Fruit fly (Drosophila melanogaster) whole organism, embryonic: Measurements from ENCODE around the gene Glyat.
A peak's percentile ranks its signal among the peaks of the same experiment; 100 is the strongest.

Experiments
- Atf-2 ChIP-seq: fragments of 200-800 bp; sonication (Bioruptor generic); optimal IDR thresholded peaks from 2 replicates; lab custom pipeline; 2016; ENCODE audit warnings: missing biosample characterization, missing genetic modification characterization
- Bteb2 ChIP-seq: fragments of 200-800 bp; sonication (Bioruptor generic); optimal IDR thresholded peaks from 2 replicates; lab custom pipeline; 2016; ENCODE audit warnings: missing biosample characterization, missing genetic modification characterization
- CG10462 ChIP-seq: fragments of 200-800 bp; sonication (Bioruptor generic); optimal IDR thresholded peaks from 2 replicates; lab custom pipeline; 2016; ENCODE audit warnings: missing biosample characterization, missing genetic modification characterization
- CG11504 ChIP-seq: fragments of 200-800 bp; sonication (Bioruptor generic); optimal IDR thresholded peaks from 3 replicates; lab custom pipeline; 2019; ENCODE audit warnings: missing biosample characterization, mild to moderate bottlenecking, missing genetic modification characterization, moderate library complexity
- CG1233 ChIP-seq: fragments of 200-800 bp; sonication (Bioruptor generic); optimal IDR thresholded peaks from 4 replicates; lab custom pipeline; 2018; ENCODE audit warnings: missing biosample characterization, mild to moderate bottlenecking, missing genetic modification characterization
- CG15514 ChIP-seq: fragments of 200-800 bp; sonication (Bioruptor generic); optimal IDR thresholded peaks from 3 replicates; lab custom pipeline; 2017; ENCODE audit warnings: missing biosample characterization, missing genetic modification characterization, mild to moderate bottlenecking, moderate library complexity, missing genetic modification reagents
- CG15696 ChIP-seq: fragments of 200-800 bp; sonication (Bioruptor generic); optimal IDR thresholded peaks from 2 replicates; lab custom pipeline; 2019; ENCODE audit warnings: missing biosample characterization, mild to moderate bottlenecking, missing genetic modification characterization, moderate library complexity
- CG16815 ChIP-seq: fragments of 200-800 bp; sonication (Bioruptor generic); optimal IDR thresholded peaks from 3 replicates; lab custom pipeline; 2017; ENCODE audit warnings: missing biosample characterization, mild to moderate bottlenecking, missing genetic modification characterization
- CG18476 ChIP-seq: fragments of 200-800 bp; sonication (Bioruptor generic); optimal IDR thresholded peaks from 2 replicates; lab custom pipeline; 2016; ENCODE audit warnings: missing biosample characterization, mild to moderate bottlenecking, missing genetic modification characterization
- CG18599 ChIP-seq: fragments of 200-800 bp; sonication (Bioruptor generic); optimal IDR thresholded peaks from 3 replicates; lab custom pipeline; 2017; ENCODE audit warnings: missing biosample characterization, missing genetic modification characterization, mild to moderate bottlenecking, moderate library complexity, missing genetic modification reagents
- CG18619 ChIP-seq: fragments of 200-800 bp; sonication (Bioruptor generic); optimal IDR thresholded peaks from 3 replicates; lab custom pipeline; 2017; ENCODE audit warnings: missing biosample characterization, mild to moderate bottlenecking, missing genetic modification characterization
- CG2678 ChIP-seq: fragments of 200-800 bp; sonication (Bioruptor generic); optimal IDR thresholded peaks from 3 replicates; lab custom pipeline; 2019; ENCODE audit warnings: missing biosample characterization, mild to moderate bottlenecking, missing genetic modification characterization, moderate library complexity
- CG32532 ChIP-seq: fragments of 200-800 bp; sonication (Bioruptor generic); IDR thresholded peaks from 2 replicates; pipeline ENCODE4 v1.3.6; 2022; ENCODE audit warnings: missing biosample characterization, missing genetic modification characterization
- CG3281 ChIP-seq: fragments of 200-800 bp; sonication (Bioruptor generic); optimal IDR thresholded peaks from 3 replicates; lab custom pipeline; 2017; ENCODE audit warnings: missing biosample characterization, mild to moderate bottlenecking, missing genetic modification characterization
- CG34224 ChIP-seq: fragments of 200-800 bp; sonication (Bioruptor generic); IDR thresholded peaks from 3 replicates; pipeline ENCODE4 v1.3.6; 2022; ENCODE audit warnings: missing biosample characterization, missing genetic modification characterization; ENCODE audit not compliant: partially characterized antibody
- CG4282 ChIP-seq: fragments of 200-800 bp; sonication (Bioruptor generic); optimal IDR thresholded peaks from 2 replicates; lab custom pipeline; 2016; ENCODE audit warnings: missing biosample characterization, missing genetic modification characterization
- CG4404 ChIP-seq: fragments of 200-800 bp; sonication (Bioruptor generic); IDR thresholded peaks from 2 replicates; pipeline ENCODE4 v1.3.6; 2022; ENCODE audit warnings: missing biosample characterization, missing genetic modification characterization
- CG6654 ChIP-seq: fragments of 200-800 bp; sonication (Bioruptor generic); optimal IDR thresholded peaks from 2 replicates; lab custom pipeline; 2017; ENCODE audit warnings: missing biosample characterization, mild to moderate bottlenecking, missing genetic modification characterization
- CG6765 ChIP-seq: fragments of 200-800 bp; sonication (Bioruptor generic); optimal IDR thresholded peaks from 3 replicates; lab custom pipeline; 2017; ENCODE audit warnings: missing biosample characterization, mild to moderate bottlenecking, missing genetic modification characterization
- CG6791 ChIP-seq: fragments of 200-800 bp; sonication (Bioruptor generic); IDR thresholded peaks from 3 replicates; pipeline ENCODE4 v1.3.6; 2022; ENCODE audit warnings: missing biosample characterization, missing genetic modification characterization; ENCODE audit not compliant: partially characterized antibody
- CG7928 ChIP-seq: fragments of 200-800 bp; sonication (Bioruptor generic); optimal IDR thresholded peaks from 2 replicates; lab custom pipeline; 2017; ENCODE audit warnings: missing biosample characterization, mild to moderate bottlenecking, missing genetic modification characterization
- CG9932 ChIP-seq: fragments of 200-800 bp; sonication (Bioruptor generic); IDR thresholded peaks from 2 replicates; pipeline ENCODE4 v1.3.6; 2022; ENCODE audit warnings: missing biosample characterization, missing genetic modification characterization
- Drgx ChIP-seq: fragments of 200-800 bp; sonication (Bioruptor generic); IDR thresholded peaks from 2 replicates; pipeline ENCODE4 v1.3.6; 2022; ENCODE audit warnings: missing biosample characterization, missing genetic modification characterization
- Fer1 ChIP-seq: fragments of 200-800 bp; sonication (Bioruptor generic); optimal IDR thresholded peaks from 2 replicates; lab custom pipeline; 2017; ENCODE audit warnings: missing biosample characterization, mild to moderate bottlenecking, missing genetic modification characterization
- HHEX ChIP-seq: fragments of 200-800 bp; sonication (Bioruptor generic); optimal IDR thresholded peaks from 3 replicates; lab custom pipeline; 2017; ENCODE audit warnings: missing biosample characterization, mild to moderate bottlenecking, missing genetic modification characterization, missing genetic modification reagents
- Hmr ChIP-seq: fragments of 200-800 bp; sonication (Bioruptor generic); optimal IDR thresholded peaks from 3 replicates; lab custom pipeline; 2017; ENCODE audit warnings: mild to moderate bottlenecking, missing biosample characterization, missing genetic modification reagents, missing genetic modification characterization
- Usf ChIP-seq: fragments of 200-800 bp; sonication (Bioruptor generic); optimal IDR thresholded peaks from 2 replicates; lab custom pipeline; 2017; ENCODE audit warnings: missing genotype, missing biosample characterization, missing genetic modification characterization
- al ChIP-seq: fragments of 200-800 bp; sonication (Bioruptor generic); IDR thresholded peaks from 2 replicates; pipeline ENCODE4 v1.3.6; 2022; ENCODE audit warnings: missing biosample characterization, missing genetic modification characterization
- bcd ChIP-seq: fragments of 200-800 bp; sonication (Bioruptor generic); optimal IDR thresholded peaks from 2 replicates; lab custom pipeline; 2017; ENCODE audit warnings: missing biosample characterization, mild to moderate bottlenecking, missing genetic modification characterization
- chinmo ChIP-seq: fragments of 200-800 bp; sonication (Bioruptor generic); IDR thresholded peaks from 4 replicates; pipeline ENCODE4 v1.3.6; 2022; ENCODE audit warnings: missing biosample characterization, missing genetic modification characterization; ENCODE audit not compliant: partially characterized antibody
- cwo ChIP-seq: fragments of 200-800 bp; sonication (Bioruptor generic); optimal IDR thresholded peaks from 3 replicates; lab custom pipeline; 2017; ENCODE audit warnings: missing biosample characterization, missing genetic modification characterization, mild to moderate bottlenecking, moderate library complexity, missing genetic modification reagents
- dysf ChIP-seq: fragments of 200-800 bp; sonication (Bioruptor generic); IDR thresholded peaks from 3 replicates; pipeline ENCODE4 v1.3.6; 2022; ENCODE audit warnings: missing biosample characterization, missing genetic modification characterization
- gro ChIP-seq: fragments of 200-800 bp; sonication (Bioruptor generic); optimal IDR thresholded peaks from 2 replicates; lab custom pipeline; 2016; ENCODE audit warnings: missing biosample characterization, missing genetic modification characterization
- her ChIP-seq: fragments of 200-800 bp; sonication (Bioruptor generic); optimal IDR thresholded peaks from 2 replicates; lab custom pipeline; 2016; ENCODE audit warnings: missing biosample characterization, missing genetic modification characterization
- ind ChIP-seq: fragments of 200-800 bp; sonication (Bioruptor generic); optimal IDR thresholded peaks from 3 replicates; lab custom pipeline; 2016; ENCODE audit warnings: missing biosample characterization, missing genetic modification characterization
- ken ChIP-seq: fragments of 200-800 bp; sonication (Bioruptor generic); IDR thresholded peaks from 3 replicates; pipeline ENCODE4 v1.3.6; 2022; ENCODE audit warnings: missing biosample characterization, missing genetic modification characterization
- luna ChIP-seq: fragments of 200-800 bp; sonication (Bioruptor generic); optimal IDR thresholded peaks from 2 replicates; lab custom pipeline; 2016; ENCODE audit warnings: missing biosample characterization, missing genetic modification characterization
- maf-S ChIP-seq: fragments of 200-800 bp; sonication (Bioruptor generic); optimal IDR thresholded peaks from 2 replicates; lab custom pipeline; 2016; ENCODE audit warnings: missing biosample characterization, missing genetic modification characterization
- mam ChIP-seq: fragments of 200-800 bp; sonication (Bioruptor generic); optimal IDR thresholded peaks from 3 replicates; lab custom pipeline; 2016; ENCODE audit warnings: missing biosample characterization, missing genetic modification characterization
- p53 ChIP-seq: fragments of 200-800 bp; sonication (Bioruptor generic); optimal IDR thresholded peaks from 2 replicates; lab custom pipeline; 2016; ENCODE audit warnings: missing biosample characterization, missing genetic modification characterization
- pho ChIP-seq: fragments of 200-800 bp; sonication (Bioruptor generic); optimal IDR thresholded peaks from 2 replicates; lab custom pipeline; 2016; ENCODE audit warnings: missing biosample characterization, missing genetic modification characterization
- prd ChIP-seq, 3 experiments: fragments of >200 bp in 2 of 3; fragments of 200-800 bp in 1 of 3; sonication (Bioruptor generic) in 1 of 3; optimal IDR thresholded peaks in 2 of 3; IDR thresholded peaks in 1 of 3; 2 replicates in 2 of 3; 3 replicates in 1 of 3; pipeline versions ENCODE4 v1.3.6 to Lab custom; 2017 to 2022; ENCODE audit warnings: missing biosample characterization in 1 of 3, missing genetic modification characterization in 1 of 3
- pzg ChIP-seq: fragments of 200-800 bp; sonication (Bioruptor generic); optimal IDR thresholded peaks from 3 replicates; lab custom pipeline; 2018; ENCODE audit warnings: missing biosample characterization, mild to moderate bottlenecking, missing genetic modification characterization, moderate library complexity
- schlank ChIP-seq: fragments of 200-800 bp; sonication (Bioruptor generic); optimal IDR thresholded peaks from 2 replicates; lab custom pipeline; 2018; ENCODE audit warnings: missing biosample characterization, mild to moderate bottlenecking, missing genetic modification characterization
- scrt ChIP-seq: fragments of 200-800 bp; sonication (Bioruptor generic); optimal IDR thresholded peaks from 2 replicates; lab custom pipeline; 2018; ENCODE audit warnings: missing biosample characterization, mild to moderate bottlenecking, missing genetic modification characterization, moderate library complexity
- sens ChIP-seq: fragments of 200-800 bp; sonication (Bioruptor generic); peaks from one replicate; lab custom pipeline; 2016; ENCODE audit warnings: missing biosample characterization, missing genetic modification characterization
- slbo ChIP-seq: fragments of 200-800 bp; sonication (Bioruptor generic); IDR thresholded peaks from 2 replicates; pipeline ENCODE4 v1.3.6; 2022; ENCODE audit warnings: missing biosample characterization, missing genetic modification characterization
- sqz ChIP-seq: fragments of 200-800 bp; sonication (Bioruptor generic); optimal IDR thresholded peaks from 3 replicates; lab custom pipeline; 2018; ENCODE audit warnings: missing biosample characterization, mild to moderate bottlenecking, missing genetic modification characterization
- tgo ChIP-seq: fragments of 200-800 bp; sonication (Bioruptor generic); IDR thresholded peaks from 3 replicates; pipeline ENCODE4 v1.3.6; 2022; ENCODE audit warnings: missing biosample characterization, missing genetic modification characterization

Gene Glyat

DNA sequence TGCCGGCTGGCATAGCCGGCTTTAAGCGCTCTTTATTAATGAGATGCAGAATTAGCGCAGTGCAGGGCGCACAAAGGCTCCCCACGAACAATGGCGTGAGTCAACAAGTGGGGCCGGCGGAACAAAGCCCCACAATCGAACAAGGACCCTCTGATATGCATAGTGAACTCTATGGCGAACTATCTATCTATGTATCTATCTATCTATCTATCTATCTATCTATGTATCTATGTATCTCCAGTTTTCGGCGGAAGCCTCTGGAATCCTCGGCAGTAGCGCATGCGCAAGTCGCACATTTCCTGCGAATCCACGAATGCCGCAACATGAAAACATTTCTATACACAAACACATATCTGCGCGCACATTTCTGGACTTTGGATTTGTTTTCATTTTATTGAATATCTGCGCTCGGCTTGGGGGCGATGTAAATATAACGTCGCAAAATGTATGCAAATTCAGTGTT lies 9.8 kb downstream of the Glyat start (continued):
- peak; percentile 41 for TF ChIP-seq CG18619 (GFP tag; lab: Kevin White, UChicago)
- TF ChIP-seq ken (GFP tag; lab: Robert Waterston, UW), result no peak
- TF ChIP-seq CG10462 (GFP tag; lab: Kevin White, UChicago), result no peak
- 0 out of 3 replicates have a peak, but pooled peaks have one; percentile 36 for TF ChIP-seq CG6791 (GFP tag; lab: Robert Waterston, UW)
- peak; percentile 77; the same call in 1 of the 4 replicates for TF ChIP-seq chinmo (GFP tag; lab: Robert Waterston, UW)
- 0 out of 3 replicates have a peak, but pooled peaks have one; percentile 45 for TF ChIP-seq CG34224 (GFP tag; lab: Robert Waterston, UW)
- peak; percentile 72 for TF ChIP-seq sens (GFP tag; lab: Kevin White, UChicago)
- peak; percentile 25 for TF ChIP-seq Fer1
- peak; percentile 77 for TF ChIP-seq CG9932 (GFP tag; lab: Robert Waterston, UW)
- TF ChIP-seq CG11504 (tag; lab: Kevin White, UChicago), result no peak
- peak; percentile 11 for TF ChIP-seq maf-S (GFP tag; lab: Kevin White, UChicago)
- TF ChIP-seq CG4404, result peak; percentile 48
- peak; percentile 49 for TF ChIP-seq her
- no peak for TF ChIP-seq CG15696 (tag; lab: Kevin White, UChicago)
- TF ChIP-seq cwo (GFP tag; lab: Kevin White, UChicago), result peak; percentile 31
- no peak for TF ChIP-seq prd (optimal IDR thresholded peaks at IDR 0.05; lab: Kevin White, UChicago)
- TF ChIP-seq prd (GFP tag; IDR thresholded peaks at IDR 0.05; lab: Robert Waterston, UW), result 0 out of 3 replicates have a peak, but pooled peaks have one; percentile 3
- TF ChIP-seq CG7928 (GFP tag; lab: Kevin White, UChicago), result peak; percentile 8
- peak; percentile 35 for TF ChIP-seq Bteb2 (GFP tag; lab: Kevin White, UChicago)
- no peak for TF ChIP-seq sqz
- TF ChIP-seq p53, result no peak
- TF ChIP-seq bcd (GFP tag; lab: Kevin White, UChicago), result peak; percentile 17
- TF ChIP-seq Drgx (GFP tag; lab: Robert Waterston, UW), result peak; percentile 91
- TF ChIP-seq pho (GFP tag; lab: Kevin White, UChicago), result peak; percentile 70
- peak; percentile 45 for TF ChIP-seq CG2678 (tag; lab: Kevin White, UChicago)
- peak; percentile 47 for TF ChIP-seq mam (GFP tag; lab: Kevin White, UChicago)
- peak; percentile 9 for TF ChIP-seq HHEX (GFP tag; lab: Kevin White, UChicago)
- peak; percentile 12 for TF ChIP-seq ind (GFP tag; lab: Kevin White, UChicago)
- peak; percentile 74 for TF ChIP-seq slbo (GFP tag; lab: Robert Waterston, UW)
- TF ChIP-seq CG15514 (GFP tag; lab: Kevin White, UChicago), result peak; percentile 46
- TF ChIP-seq CG18476 (GFP tag; lab: Kevin White, UChicago), result no peak
- TF ChIP-seq CG32532, result peak; percentile 71; the same call in 1 of the 2 replicates
- peak; percentile 71 for TF ChIP-seq CG18599 (GFP tag; lab: Kevin White, UChicago)
- TF ChIP-seq Hmr (GFP tag; lab: Kevin White, UChicago), result peak; percentile 55
- TF ChIP-seq CG6765 (GFP tag; lab: Kevin White, UChicago), result peak; percentile 51
- TF ChIP-seq CG4282, result no peak
- peak; percentile 58 for TF ChIP-seq scrt (GFP tag; lab: Kevin White, UChicago)
- TF ChIP-seq gro (GFP tag; lab: Kevin White, UChicago), result peak; percentile 68
- TF ChIP-seq CG16815 (GFP tag; lab: Kevin White, UChicago), result peak; percentile 53
- peak; percentile 10 for TF ChIP-seq CG1233
- TF ChIP-seq Atf-2 (GFP tag; lab: Kevin White, UChicago), result peak; percentile 25
- TF ChIP-seq dysf (GFP tag; lab: Robert Waterston, UW), result peak; percentile 18; the same call in 1 of the 3 replicates
- TF ChIP-seq CG6654, result peak; percentile 26
- no peak for TF ChIP-seq pzg (GFP tag; lab: Kevin White, UChicago)
- TF ChIP-seq Usf (GFP tag; lab: Kevin White, UChicago), result peak; percentile 39
- TF ChIP-seq al (GFP tag; lab: Robert Waterston, UW), result peak; percentile 59
- TF ChIP-seq CG3281 (GFP tag; lab: Kevin White, UChicago), result peak; percentile 61
- TF ChIP-seq luna (GFP tag; lab: Kevin White, UChicago), result no peak
- TF ChIP-seq tgo (GFP tag; lab: Robert Waterston, UW), result no peak
- peak; percentile 40 for TF ChIP-seq schlank (tag; lab: Kevin White, UChicago)
